Worm (Caenorhabditis elegans): ENCODE measurements around the gene cyb-3.

The cyb-3 gene

ce11 chrV:15406928-15407327 is 11.4 kb downstream of the cyb-3 start, which contains the start of gene srh-257:
Gene srh-257, plus strand, starts transcription at chrV:15407228.
- no peak for TF ChIP-seq tbx-11 (GFP tag; IDR thresholded peaks at IDR 0.05)
- TF ChIP-seq scrt-1 (GFP tag; IDR thresholded peaks at IDR 0.05), result no peak
- TF ChIP-seq aly-1 (tag; optimal IDR thresholded peaks at IDR 0.05), result no peak
- TF ChIP-seq tra-4 (tag; optimal IDR thresholded peaks at IDR 0.05), result no peak
- TF ChIP-seq F13C5.2 (tag; optimal IDR thresholded peaks at IDR 0.05), result no peak
- TF ChIP-seq sea-1 (GFP tag; conservative IDR thresholded peaks at IDR 0.05), result no peak
- no peak for TF ChIP-seq ama-1 (optimal IDR thresholded peaks at IDR 0.05)
- TF ChIP-seq hmg-4 (GFP tag; optimal IDR thresholded peaks at IDR 0.05), result no peak
- no peak for TF ChIP-seq hmbx-1 (tag; optimal IDR thresholded peaks at IDR 0.05)
- no peak for TF ChIP-seq ets-7 (tag; optimal IDR thresholded peaks at IDR 0.05)
- TF ChIP-seq B0310.2 (tag; optimal IDR thresholded peaks at IDR 0.05), result no peak
- TF ChIP-seq flt-1 (GFP tag; IDR thresholded peaks at IDR 0.05), result no peak

- no peak for TF ChIP-seq ceh-13 (GFP tag; optimal IDR thresholded peaks at IDR 0.05)
These were observed 17.1 kb downstream of the cyb-3 start, which contains the start of gene srbc-63 for ce11 chrV:15412625-15413024. Gene srbc-63, minus strand, starts transcription at chrV:15412725.

ce11 chrV:15413847-15414246 is 18.4 kb downstream of the cyb-3 start, which contains the start of gene srh-264:
Gene srh-264, plus strand, starts transcription at chrV:15414147.
- TF ChIP-seq ceh-36 (tag; optimal IDR thresholded peaks at IDR 0.05), result no peak
- no peak for TF ChIP-seq tbx-37 (GFP tag; conservative IDR thresholded peaks at IDR 0.05)
- no peak for TF ChIP-seq sea-1 (GFP tag; conservative IDR thresholded peaks at IDR 0.05)
- no peak for TF ChIP-seq ceh-13 (GFP tag; optimal IDR thresholded peaks at IDR 0.05)
- no peak for TF ChIP-seq tra-4 (tag; optimal IDR thresholded peaks at IDR 0.05)

- TF ChIP-seq sea-1 (GFP tag; conservative IDR thresholded peaks at IDR 0.05) (no peak), ama-1 (optimal IDR thresholded peaks at IDR 0.05) (no peak), F13C5.2 (tag; optimal IDR thresholded peaks at IDR 0.05) (no peak)
These were observed 20.5 kb downstream of the cyb-3 start, which contains the start of gene srh-265 for ce11 chrV:15415951-15416350. Gene srh-265, plus strand, starts transcription at chrV:15416251.

ce11 chrV:15417822-15418221 is 22.3 kb downstream of the cyb-3 start, which contains the start of gene T06E6.10:
Gene T06E6.10, plus strand, starts transcription at chrV:15418122.
- TF ChIP-seq ceh-13 (GFP tag; optimal IDR thresholded peaks at IDR 0.05), result no peak
- TF ChIP-seq tra-4 (tag; optimal IDR thresholded peaks at IDR 0.05), result no peak
- TF ChIP-seq aly-1 (tag; optimal IDR thresholded peaks at IDR 0.05), result no peak
- no peak for TF ChIP-seq ets-7 (tag; optimal IDR thresholded peaks at IDR 0.05)

ce11 chrV:15423601-15424000 is 28.1 kb downstream of the cyb-3 start, which contains the start of gene fbxa-104:
Gene fbxa-104, minus strand, starts transcription at chrV:15423683.
- TF ChIP-seq ceh-36 (tag; optimal IDR thresholded peaks at IDR 0.05) (no peak), ets-7 (tag; optimal IDR thresholded peaks at IDR 0.05) (no peak), pes-1 (GFP tag; IDR thresholded peaks at IDR 0.05) (no peak), hmg-4 (GFP tag; optimal IDR thresholded peaks at IDR 0.05) (no peak), aly-1 (tag; optimal IDR thresholded peaks at IDR 0.05) (no peak), sea-1 (GFP tag; conservative IDR thresholded peaks at IDR 0.05) (no peak), B0310.2 (tag; optimal IDR thresholded peaks at IDR 0.05) (no peak), ceh-13 (GFP tag; optimal IDR thresholded peaks at IDR 0.05) (no peak), hmbx-1 (tag; optimal IDR thresholded peaks at IDR 0.05) (no peak), tra-4 (tag; optimal IDR thresholded peaks at IDR 0.05) (no peak), tbx-37 (GFP tag; conservative IDR thresholded peaks at IDR 0.05) (no peak), scrt-1 (GFP tag; IDR thresholded peaks at IDR 0.05) (no peak), ama-1 (optimal IDR thresholded peaks at IDR 0.05) (no peak), hnd-1 (tag; optimal IDR thresholded peaks at IDR 0.05) (no peak), tbx-11 (GFP tag; IDR thresholded peaks at IDR 0.05) (no peak), flt-1 (GFP tag; IDR thresholded peaks at IDR 0.05) (no peak), F13C5.2 (tag; optimal IDR thresholded peaks at IDR 0.05) (no peak)

ce11 chrV:15425368-15426091 is 30.0 kb downstream of the cyb-3 start, which contains the start of gene Y36E3A.2:
Gene Y36E3A.2, plus strand, starts transcription at chrV:15426041.
- TF ChIP-seq hmg-4 (GFP tag; optimal IDR thresholded peaks at IDR 0.05) (no peak), tbx-37 (GFP tag; conservative IDR thresholded peaks at IDR 0.05) (no peak)

- TF ChIP-seq sea-1 (GFP tag; conservative IDR thresholded peaks at IDR 0.05) (no peak), tra-4 (tag; optimal IDR thresholded peaks at IDR 0.05) (no peak), pes-1 (GFP tag; IDR thresholded peaks at IDR 0.05) (no peak), F13C5.2 (tag; optimal IDR thresholded peaks at IDR 0.05) (no peak), flt-1 (GFP tag; IDR thresholded peaks at IDR 0.05) (no peak), ceh-36 (tag; optimal IDR thresholded peaks at IDR 0.05) (no peak), ama-1 (optimal IDR thresholded peaks at IDR 0.05) (no peak), hmg-4 (GFP tag; optimal IDR thresholded peaks at IDR 0.05) (no peak), aly-1 (tag; optimal IDR thresholded peaks at IDR 0.05) (no peak), B0310.2 (tag; optimal IDR thresholded peaks at IDR 0.05) (no peak), scrt-1 (GFP tag; IDR thresholded peaks at IDR 0.05) (no peak), tbx-37 (GFP tag; conservative IDR thresholded peaks at IDR 0.05) (no peak), ceh-13 (GFP tag; optimal IDR thresholded peaks at IDR 0.05) (no peak)
These were observed 31.4 kb downstream of the cyb-3 start, which contains the start of gene fbxa-209 for ce11 chrV:15426944-15427343. Gene fbxa-209, minus strand, starts transcription at chrV:15427044.
